Fruit fly (Drosophila melanogaster): ENCODE data around the gene Vps60.

DNA sequence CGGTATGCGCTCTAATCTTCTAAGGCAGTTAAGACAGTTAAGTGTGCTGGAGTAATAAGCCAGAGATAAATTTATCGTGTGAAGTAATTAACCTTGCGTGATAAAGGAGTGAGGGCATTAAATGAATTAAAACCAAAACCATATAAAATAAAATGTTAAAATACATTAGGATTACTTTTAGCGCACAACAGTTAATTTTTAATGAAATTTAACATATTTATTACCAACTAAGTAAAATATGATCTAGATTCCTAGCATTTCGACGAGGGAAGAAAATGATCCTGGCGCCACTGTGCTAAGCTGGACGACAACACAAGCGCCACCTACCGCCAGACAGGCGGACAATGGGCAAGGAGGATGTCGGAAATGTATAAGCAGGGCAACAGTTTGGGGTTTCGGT lies 42.3 kb downstream of the Vps60 start:
- TF ChIP-seq CG11762 (GFP tag; optimal IDR thresholded peaks at IDR 0.05; ENCODE audit: insufficient read depth) (no peak), CG4318 (GFP tag; optimal IDR thresholded peaks at IDR 0.05) (no peak), Hr39 (GFP tag; optimal IDR thresholded peaks at IDR 0.05) (no peak)
